Fruit fly (Drosophila melanogaster): ENCODE results near the gene RFeSP.
A peak's percentile ranks its signal among the peaks of the same experiment; 100 is the strongest.

The RFeSP gene

DNA sequence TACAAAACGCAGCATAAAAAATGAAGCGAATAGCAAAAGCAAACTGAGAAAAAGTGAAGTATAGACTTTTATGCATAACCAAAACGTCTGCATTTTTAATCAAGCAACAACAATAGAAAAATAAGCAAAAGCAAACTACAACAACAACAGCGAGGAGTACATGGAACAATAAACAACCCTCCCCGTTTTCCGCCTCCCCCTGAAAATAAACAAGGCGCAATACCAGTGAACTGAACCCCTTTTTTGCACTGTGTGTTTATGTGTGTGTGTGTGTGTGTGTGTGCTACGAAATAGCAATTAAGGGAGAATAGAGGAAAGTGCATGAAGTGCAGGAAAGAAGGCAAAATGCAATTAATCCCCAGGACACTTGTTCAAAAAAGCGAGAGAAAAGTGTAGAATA is 37.9 kb upstream of the RFeSP start (continued):
- no peak for TF ChIP-seq pan (optimal IDR thresholded peaks at IDR 0.05)
- peak in 1 of 2 experiments; percentile 32 for TF ChIP-seq pan (GFP tag; optimal IDR thresholded peaks at IDR 0.05 in 1 of 2, IDR thresholded peaks at IDR 0.05 in 1 of 2)
- TF ChIP-seq insv (GFP tag; optimal IDR thresholded peaks at IDR 0.05) = no peak
- TF ChIP-seq Dad (GFP tag; optimal IDR thresholded peaks at IDR 0.05) = no peak
- 0 out of 2 replicates have a peak, but pooled peaks have one; percentile 23 for TF ChIP-seq vvl (GFP tag; IDR thresholded peaks at IDR 0.05)
- no peak for TF ChIP-seq ems (GFP tag; optimal IDR thresholded peaks at IDR 0.05)
- no peak for TF ChIP-seq CTCF (GFP tag; optimal IDR thresholded peaks at IDR 0.05)
- TF ChIP-seq knrl (GFP tag; IDR thresholded peaks at IDR 0.05; ENCODE audit: partially characterized antibody) = no peak
- no peak for TF ChIP-seq Dip3 (GFP tag; optimal IDR thresholded peaks at IDR 0.05)
- TF ChIP-seq Atf-2 (GFP tag; optimal IDR thresholded peaks at IDR 0.05) = no peak
- no peak for TF ChIP-seq Lhr (GFP tag; optimal IDR thresholded peaks at IDR 0.05)
- no peak for TF ChIP-seq NC2α (GFP tag; optimal IDR thresholded peaks at IDR 0.05)
- peak; percentile 9 for TF ChIP-seq nerfin-1 (tag; optimal IDR thresholded peaks at IDR 0.05)
- TF ChIP-seq esg (GFP tag; conservative IDR thresholded peaks at IDR 0.05) = no peak
- TF ChIP-seq CG3163 (GFP tag; optimal IDR thresholded peaks at IDR 0.05) = no peak
- no peak for TF ChIP-seq CG17829 (tag; optimal IDR thresholded peaks at IDR 0.05)
- no peak for TF ChIP-seq CG8290 (GFP tag; optimal IDR thresholded peaks at IDR 0.05)
- no peak for TF ChIP-seq CG8290 (tag; optimal IDR thresholded peaks at IDR 0.05)
- TF ChIP-seq Rx (GFP tag; IDR thresholded peaks at IDR 0.05) = 0 out of 2 replicates have a peak, but pooled peaks have one; percentile 9
- peak in 1 of 2 experiments; percentile 2 for TF ChIP-seq Hr51 (GFP tag; optimal IDR thresholded peaks at IDR 0.05)
- no peak for TF ChIP-seq zfh1 (GFP tag; IDR thresholded peaks at IDR 0.05)
- TF ChIP-seq Ada2b (GFP tag; IDR thresholded peaks at IDR 0.05) = no peak
- TF ChIP-seq fd96Cb (tag; optimal IDR thresholded peaks at IDR 0.05) = no peak
- TF ChIP-seq Abd-B (GFP tag; optimal IDR thresholded peaks at IDR 0.05) = no peak
- no peak for TF ChIP-seq CG1529 (GFP tag; optimal IDR thresholded peaks at IDR 0.05)
- no peak for TF ChIP-seq CG8359 (GFP tag; optimal IDR thresholded peaks at IDR 0.05; ENCODE audit: borderline replicate concordance)
- TF ChIP-seq Deaf1 (tag; optimal IDR thresholded peaks at IDR 0.05) = no peak
- no peak for TF ChIP-seq cwo (GFP tag; optimal IDR thresholded peaks at IDR 0.05)
- 0 out of 2 replicates have a peak, but pooled peaks have one; percentile 10 for TF ChIP-seq CG17328 (GFP tag; IDR thresholded peaks at IDR 0.05)
- no peak for TF ChIP-seq CG11093 (GFP tag; IDR thresholded peaks at IDR 0.05)
- no peak for TF ChIP-seq CG6254 (GFP tag; optimal IDR thresholded peaks at IDR 0.05)
- TF ChIP-seq schlank (tag; optimal IDR thresholded peaks at IDR 0.05) = no peak
- 0 out of 2 replicates have a peak, but pooled peaks have one; percentile 24 for TF ChIP-seq Xrp1 (GFP tag; IDR thresholded peaks at IDR 0.05)
- TF ChIP-seq CG15011 (GFP tag; optimal IDR thresholded peaks at IDR 0.05) = no peak

DNA sequence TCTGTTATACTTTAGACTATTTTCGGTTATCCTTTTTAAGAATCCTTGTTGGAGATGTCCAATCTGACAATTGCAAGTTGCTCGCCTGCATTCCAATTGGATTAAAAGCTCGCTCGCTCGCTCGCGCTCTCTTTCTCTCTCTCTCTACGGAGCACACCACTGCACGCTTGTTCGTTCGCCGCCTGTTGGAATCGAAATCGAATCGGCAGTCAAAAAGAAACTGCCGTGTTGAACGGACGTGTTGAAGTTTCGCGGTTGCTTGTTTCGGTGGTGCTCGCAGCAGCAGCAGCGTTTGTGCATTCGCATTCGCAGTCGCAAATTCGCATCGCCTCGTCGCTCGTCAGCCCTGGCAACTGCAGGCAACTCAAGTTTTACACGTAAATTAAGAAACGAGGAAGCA is 37.1 kb upstream of the RFeSP start, which contains the start of gene chinmo:
Gene chinmo, plus strand, starts transcription at position 206 of the 400 bp plus-strand sequence.
- TF ChIP-seq CG1603 (tag; optimal IDR thresholded peaks at IDR 0.05) (no peak), ftz-f1 (GFP tag; optimal IDR thresholded peaks at IDR 0.05) (peak; percentile 72), Rx (GFP tag; IDR thresholded peaks at IDR 0.05) (no peak), sr (GFP tag; IDR thresholded peaks at IDR 0.05) (peak; percentile 65; the same call in 1 of the 3 replicates), Rfx (GFP tag; IDR thresholded peaks at IDR 0.05) (peak; percentile 40; the same call in 1 of the 2 replicates), BtbVII (GFP tag; optimal IDR thresholded peaks at IDR 0.05) (peak; percentile 38), CG3065 (GFP tag; optimal IDR thresholded peaks at IDR 0.05) (no peak), CG12219 (GFP tag; optimal IDR thresholded peaks at IDR 0.05) (no peak), row (GFP tag; IDR thresholded peaks at IDR 0.05) (peak; percentile 20; the same call in 1 of the 3 replicates), inv (GFP tag; IDR thresholded peaks at IDR 0.05; ENCODE audit: partially characterized antibody) (0 out of 2 replicates have a peak, but pooled peaks have one; percentile 26), Oli (tag; optimal IDR thresholded peaks at IDR 0.05) (no peak), CG5180 (GFP tag; optimal IDR thresholded peaks at IDR 0.05) (peak; percentile 17), CTCF (GFP tag; optimal IDR thresholded peaks at IDR 0.05) (peak; percentile 21), bowl (GFP tag; IDR thresholded peaks at IDR 0.05) (peak; percentile 26; the same call in 1 of the 2 replicates), CG10543 (GFP tag; optimal IDR thresholded peaks at IDR 0.05) (peak; percentile 56), CG11398 (GFP tag; optimal IDR thresholded peaks at IDR 0.05) (no peak), eve (GFP tag; optimal IDR thresholded peaks at IDR 0.05) (no peak), zen (tag; optimal IDR thresholded peaks at IDR 0.05) (no peak), az2 (GFP tag; optimal IDR thresholded peaks at IDR 0.05) (no peak), p53 (GFP tag; optimal IDR thresholded peaks at IDR 0.05) (no peak), CG1832 (GFP tag; optimal IDR thresholded peaks at IDR 0.05) (peak; percentile 2)

Measured in whole organism, embryonic.